Worm (Caenorhabditis elegans) whole organism, L4 larva: Measurements from ENCODE around the gene srv-24.

Experiments used
- T20F7.1 ChIP-seq: fragments of 200-800 bp; sonication (Bioruptor generic); optimal IDR thresholded peaks from 2 replicates; lab custom pipeline; 2018; ENCODE audit warnings: mild to moderate bottlenecking, missing genetic modification characterization, missing compliant biosample characterization
- ceh-62 ChIP-seq: sonication (generic microtip); optimal IDR thresholded peaks from 2 replicates; lab custom pipeline; 2017; ENCODE audit warnings: missing biosample characterization, missing genetic modification characterization
- mdl-1 ChIP-seq, 2 experiments: fragments of 150-350 bp in 1 of 2; sonication (generic microtip) in 1 of 2; optimal IDR thresholded peaks; 2 replicates each; lab custom pipeline; 2014 to 2017; ENCODE audit warnings: missing biosample characterization in 2 of 2, missing genetic modification characterization in 2 of 2
- unc-130 ChIP-seq: sonication (generic microtip); optimal IDR thresholded peaks from 2 replicates; lab custom pipeline; 2016; ENCODE audit warnings: missing genetic modification reagents, missing genetic modification characterization, missing compliant biosample characterization
- unc-39 ChIP-seq: sonication (generic microtip); optimal IDR thresholded peaks from 2 replicates; lab custom pipeline; 2017; ENCODE audit warnings: missing biosample characterization, missing genetic modification characterization

DNA sequence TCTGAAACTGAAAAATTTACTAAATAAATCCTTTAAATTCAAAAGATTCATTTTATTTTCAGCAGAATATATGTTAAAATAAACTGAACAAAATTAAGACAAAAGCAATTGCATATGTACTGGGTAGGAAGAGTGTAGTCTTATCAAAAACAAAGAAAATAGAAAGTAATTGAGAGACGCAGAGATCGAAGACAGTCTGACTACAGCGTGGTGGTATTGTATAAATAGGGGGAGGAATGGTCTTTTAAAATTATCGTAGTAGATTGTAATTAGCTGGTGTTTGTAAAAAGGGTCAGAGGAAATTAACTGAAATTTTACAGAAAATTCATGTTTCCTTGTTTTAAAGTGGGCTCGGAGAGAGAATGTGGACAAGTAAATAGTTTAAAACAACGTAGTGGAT, 42.2 kb downstream of the srv-24 start, which contains the start of gene acox-3:
- no peak for TF ChIP-seq ceh-62
- no peak for TF ChIP-seq unc-39 (tag; lab: Kevin White, UChicago)
- no peak for TF ChIP-seq T20F7.1 (GFP tag; lab: Kevin White, UChicago)
- TF ChIP-seq unc-130 (GFP tag; lab: Kevin White, UChicago), result no peak
- TF ChIP-seq mdl-1 (tag; optimal IDR thresholded peaks at IDR 0.05; lab: Kevin White, UChicago), result no peak
